Worm (Caenorhabditis elegans): ENCODE results near the gene srd-5.

srd-5 gene

DNA sequence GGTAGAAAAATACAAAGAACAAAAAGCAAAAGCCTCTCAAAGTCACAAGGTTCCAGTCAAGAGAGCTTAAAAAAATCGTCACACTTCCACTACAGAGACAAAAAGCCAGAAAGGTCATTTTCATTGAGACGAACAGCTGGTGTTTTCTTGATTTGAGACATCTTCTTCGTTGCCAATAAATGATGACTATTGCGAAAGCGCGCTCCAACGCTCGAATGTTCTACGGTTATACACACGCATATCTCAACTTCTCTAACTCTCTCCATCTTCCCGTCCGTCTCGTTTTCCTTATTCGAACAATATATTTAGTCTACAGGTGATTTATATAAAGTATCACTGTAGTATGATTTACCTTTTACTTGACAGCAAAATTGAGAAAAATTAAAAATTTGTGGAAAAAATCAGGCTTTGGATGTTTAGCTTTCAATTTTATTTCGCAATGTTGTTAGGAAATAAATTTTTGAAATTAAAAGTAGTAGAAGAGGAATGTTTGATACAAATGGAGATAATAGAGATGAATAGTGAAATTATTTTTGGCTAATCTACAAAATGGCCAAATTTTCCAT is 8.9 kb downstream of the srd-5 start:
- TF ChIP-seq pag-3 (tag; optimal IDR thresholded peaks at IDR 0.05; ENCODE audit: borderline replicate concordance) (no peak), ceh-31 (tag; optimal IDR thresholded peaks at IDR 0.05) (peak; percentile 19), ceh-14 (tag; optimal IDR thresholded peaks at IDR 0.05) (no peak), unc-55 (GFP tag; optimal IDR thresholded peaks at IDR 0.05) (peak; percentile 73), nfya-1 (tag; optimal IDR thresholded peaks at IDR 0.05) (peak; percentile 4), hlh-30 (tag; optimal IDR thresholded peaks at IDR 0.05; ENCODE audit: insufficient read depth) (peak; percentile 30)

DNA sequence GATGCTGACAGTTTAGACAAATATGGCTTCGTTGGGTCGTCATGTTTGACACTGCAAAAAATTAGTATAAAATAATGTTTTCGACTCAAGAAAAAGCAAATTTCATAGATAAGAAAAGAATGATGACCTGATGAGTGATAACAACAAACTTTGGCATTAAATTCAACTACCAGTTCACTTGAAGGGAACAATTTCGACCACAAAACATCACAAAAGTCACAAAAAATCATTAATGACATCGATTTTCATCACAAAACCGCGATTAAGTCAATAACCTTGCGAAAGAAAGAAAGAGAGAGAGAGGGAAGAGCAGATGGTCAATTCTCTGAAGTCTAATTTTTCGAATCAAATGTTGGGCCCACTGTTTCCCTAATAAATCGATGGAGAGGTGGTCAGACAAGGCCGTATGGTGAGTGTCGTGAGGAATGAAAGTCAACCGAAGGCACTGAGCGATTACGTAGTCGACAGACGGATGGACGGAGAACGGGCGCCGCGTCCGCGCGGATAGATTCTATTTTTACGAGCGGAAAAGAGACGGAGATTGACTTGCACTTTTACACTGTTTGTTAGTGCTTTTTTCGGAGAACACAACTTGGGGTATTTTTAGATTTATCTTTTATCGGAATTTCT is 9.8 kb downstream of the srd-5 start, which contains the start of gene bec-1:
Gene bec-1, minus strand, starts transcription at position 51 of the 630 bp plus-strand sequence.
- no peak for TF ChIP-seq ceh-31 (tag; optimal IDR thresholded peaks at IDR 0.05)
- TF ChIP-seq lin-11 (tag; optimal IDR thresholded peaks at IDR 0.05) = no peak
- no peak for TF ChIP-seq fax-1 (tag; optimal IDR thresholded peaks at IDR 0.05)
- no peak for TF ChIP-seq npax-4 (tag; optimal IDR thresholded peaks at IDR 0.05)
- no peak for TF ChIP-seq ahr-1 (tag; optimal IDR thresholded peaks at IDR 0.05)
- TF ChIP-seq gmeb-2 (tag; optimal IDR thresholded peaks at IDR 0.05) = no peak
- TF ChIP-seq tbx-2 (tag; optimal IDR thresholded peaks at IDR 0.05) = no peak
- no peak for TF ChIP-seq nfya-1 (tag; optimal IDR thresholded peaks at IDR 0.05)
- TF ChIP-seq T23F11.4 (GFP tag; optimal IDR thresholded peaks at IDR 0.05) = no peak
- no peak for TF ChIP-seq C38D4.7 (GFP tag; optimal IDR thresholded peaks at IDR 0.05)
- TF ChIP-seq unc-42 (tag; optimal IDR thresholded peaks at IDR 0.05) = no peak

DNA sequence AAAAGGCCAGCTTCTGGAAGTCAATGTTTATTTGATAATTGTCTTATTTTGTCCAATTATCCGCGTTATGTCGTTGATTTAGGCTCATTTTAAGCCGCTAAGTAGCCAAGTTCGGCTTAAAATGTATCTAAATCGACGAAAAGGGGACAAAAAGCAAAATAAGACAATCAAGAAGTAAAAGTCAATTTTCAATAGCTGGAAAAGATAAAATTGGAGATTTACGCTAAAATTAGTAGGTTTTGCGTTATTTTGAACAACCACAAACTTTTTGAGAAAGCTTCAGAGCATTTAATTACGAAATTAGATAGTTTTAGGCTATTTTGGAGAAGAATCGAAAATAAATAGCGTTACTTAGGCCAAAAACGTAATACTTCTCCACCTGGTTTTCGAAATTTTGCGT is 11.4 kb downstream of the srd-5 start:
- TF ChIP-seq tbx-7 (tag; optimal IDR thresholded peaks at IDR 0.05) (no peak), fkh-10 (GFP tag; optimal IDR thresholded peaks at IDR 0.05) (no peak), mec-3 (tag; optimal IDR thresholded peaks at IDR 0.05; ENCODE audit: borderline replicate concordance) (no peak), syd-9 (tag; optimal IDR thresholded peaks at IDR 0.05) (no peak), hlh-30 (tag; optimal IDR thresholded peaks at IDR 0.05; ENCODE audit: insufficient read depth) (no peak), pqm-1 (tag; optimal IDR thresholded peaks at IDR 0.05) (no peak), pag-3 (tag; optimal IDR thresholded peaks at IDR 0.05; ENCODE audit: borderline replicate concordance) (no peak), lin-11 (tag; optimal IDR thresholded peaks at IDR 0.05) (no peak), elt-2 (tag; optimal IDR thresholded peaks at IDR 0.05) (no peak), zip-5 (tag; optimal IDR thresholded peaks at IDR 0.05) (no peak), che-1 (tag; optimal IDR thresholded peaks at IDR 0.05) (no peak), F13H6.1 (tag; optimal IDR thresholded peaks at IDR 0.05) (no peak), ama-1 (optimal IDR thresholded peaks at IDR 0.05) (no peak), ceh-31 (tag; optimal IDR thresholded peaks at IDR 0.05) (no peak), unc-55 (GFP tag; optimal IDR thresholded peaks at IDR 0.05) (no peak), ref-2 (tag; optimal IDR thresholded peaks at IDR 0.05) (no peak)

DNA sequence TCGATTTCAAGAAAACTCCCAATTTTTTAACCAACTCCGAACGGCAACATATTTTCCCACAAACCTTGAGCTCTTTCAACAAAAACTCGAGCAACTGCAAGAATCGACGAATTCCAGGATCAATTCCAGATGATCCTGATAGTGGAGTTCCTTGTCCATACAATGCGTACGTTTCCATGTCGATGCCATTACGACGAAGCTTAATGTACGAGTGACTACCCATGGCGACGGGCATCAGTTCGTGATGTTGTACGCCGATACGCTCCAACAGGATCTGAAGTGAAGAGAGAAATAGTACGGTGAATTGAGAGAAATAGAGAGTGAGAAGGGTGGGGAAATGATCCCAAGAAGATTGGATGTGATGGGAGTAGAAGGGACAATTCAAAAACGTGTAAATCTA is 12.3 kb downstream of the srd-5 start:
- TF ChIP-seq pros-1 (tag; optimal IDR thresholded peaks at IDR 0.05) (no peak), ets-4 (tag; optimal IDR thresholded peaks at IDR 0.05) (no peak), madf-2 (tag; optimal IDR thresholded peaks at IDR 0.05) (no peak)

DNA sequence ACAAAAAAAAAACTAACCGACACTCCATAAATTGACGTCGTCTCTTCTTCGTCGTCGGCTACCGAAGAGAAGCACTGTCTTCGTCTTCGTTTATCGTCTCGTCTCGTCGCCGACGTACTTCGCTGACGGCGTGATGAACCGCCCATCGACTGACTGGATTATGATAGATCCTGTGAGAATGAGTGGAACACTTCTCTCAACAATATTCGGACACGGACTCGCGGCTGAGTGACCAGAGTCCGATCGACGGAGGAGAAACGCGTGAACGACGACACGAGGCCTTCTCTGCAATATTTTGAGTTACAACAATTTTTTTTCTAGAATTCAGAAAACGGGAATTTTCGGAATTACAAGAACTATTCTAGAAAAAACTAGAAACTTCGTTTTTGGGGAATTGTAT is 14.1 kb downstream of the srd-5 start, which contains the start of gene skn-1:
Gene skn-1, minus strand, starts transcription at position 146 of the 400 bp plus-strand sequence.
- TF ChIP-seq hlh-30 (tag; optimal IDR thresholded peaks at IDR 0.05; ENCODE audit: insufficient read depth) (no peak), ceh-48 (tag; optimal IDR thresholded peaks at IDR 0.05) (no peak), unc-3 (GFP tag; conservative IDR thresholded peaks at IDR 0.05) (no peak), unc-3 (tag; optimal IDR thresholded peaks at IDR 0.05) (no peak), ceh-2 (tag; optimal IDR thresholded peaks at IDR 0.05) (no peak), pax-1 (tag; optimal IDR thresholded peaks at IDR 0.05) (no peak), pros-1 (tag; optimal IDR thresholded peaks at IDR 0.05) (no peak), sdc-2 (tag; optimal IDR thresholded peaks at IDR 0.05) (no peak), ceh-14 (tag; optimal IDR thresholded peaks at IDR 0.05) (no peak), eyg-1 (tag; optimal IDR thresholded peaks at IDR 0.05) (no peak), C08G9.2 (tag; optimal IDR thresholded peaks at IDR 0.05) (no peak), elt-4 (tag; optimal IDR thresholded peaks at IDR 0.05) (no peak), hlh-6 (tag; optimal IDR thresholded peaks at IDR 0.05) (no peak), odd-2 (tag; optimal IDR thresholded peaks at IDR 0.05) (no peak), mec-3 (tag; optimal IDR thresholded peaks at IDR 0.05; ENCODE audit: borderline replicate concordance) (no peak), dve-1 (tag; optimal IDR thresholded peaks at IDR 0.05) (no peak), Y22D7AL.16 (tag; optimal IDR thresholded peaks at IDR 0.05) (no peak), rnt-1 (tag; optimal IDR thresholded peaks at IDR 0.05) (no peak), C38D4.7 (GFP tag; optimal IDR thresholded peaks at IDR 0.05) (no peak), pha-2 (tag; optimal IDR thresholded peaks at IDR 0.05) (no peak), dmd-4 (tag; optimal IDR thresholded peaks at IDR 0.05; ENCODE audit: borderline replicate concordance) (no peak)

Measured in whole organism, late embryonic.